Worm (Caenorhabditis elegans): ENCODE measurements around the gene F48G7.8.

Gene F48G7.8

ce11 chrV:631832-632231 is 4.3 kb upstream of the F48G7.8 start:
- TF ChIP-seq cebp-2 (GFP tag; IDR thresholded peaks at IDR 0.05): no peak

- TF ChIP-seq F39B2.1 (GFP tag; IDR thresholded peaks at IDR 0.05) (no peak), madf-10 (tag; optimal IDR thresholded peaks at IDR 0.05) (no peak), nhr-90 (tag; optimal IDR thresholded peaks at IDR 0.05) (no peak), C06A6.2 (GFP tag; conservative IDR thresholded peaks at IDR 0.05) (no peak), F37B4.10 (GFP tag; IDR thresholded peaks at IDR 0.05) (no peak), mes-4 (tag; optimal IDR thresholded peaks at IDR 0.05) (no peak), T26A5.8 (tag; optimal IDR thresholded peaks at IDR 0.05) (no peak), egl-18 (GFP tag; IDR thresholded peaks at IDR 0.05) (no peak), ztf-26 (tag; optimal IDR thresholded peaks at IDR 0.05) (no peak), unc-130 (GFP tag; optimal IDR thresholded peaks at IDR 0.05) (no peak), ceh-27 (GFP tag; optimal IDR thresholded peaks at IDR 0.05) (no peak), B0019.2 (GFP tag; conservative IDR thresholded peaks at IDR 0.05) (no peak), nhr-120 (GFP tag; IDR thresholded peaks at IDR 0.05) (no peak)
Measured at ce11 chrV:628527-628926, 1.0 kb upstream of the F48G7.8 start, which contains the start of gene F48G7.9. Gene F48G7.9 (minus strand): TSS chrV:628627.

DNA sequence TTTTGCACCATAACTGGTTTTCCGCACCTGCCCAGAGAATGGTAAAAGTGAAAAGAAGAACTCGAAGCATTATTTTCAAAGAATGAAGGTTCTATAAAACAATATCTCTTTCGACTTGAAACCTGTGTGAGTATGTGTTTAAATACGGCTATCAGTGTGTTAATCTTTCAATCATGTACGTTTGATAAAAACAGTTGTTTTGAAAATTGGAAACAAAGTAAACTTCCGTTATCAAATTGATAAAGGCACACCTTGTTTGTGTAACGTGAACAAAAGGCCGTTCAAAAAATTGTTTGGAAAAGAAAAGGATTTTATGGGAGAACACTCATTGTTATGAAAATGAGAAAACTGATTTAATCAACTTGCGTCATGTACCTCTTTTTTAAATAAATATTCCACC is 1.2 kb downstream of the F48G7.8 start, which contains the start of gene F48G7.7:
Gene F48G7.7 (minus strand): TSS at position 101 of the 400 bp plus-strand sequence.
- TF ChIP-seq madf-3 (GFP tag; IDR thresholded peaks at IDR 0.05): no peak
- no peak for TF ChIP-seq hrde-1 (tag; optimal IDR thresholded peaks at IDR 0.05; ENCODE audit: borderline replicate concordance)
- no peak for TF ChIP-seq ceh-58 (GFP tag; IDR thresholded peaks at IDR 0.05)
- no peak for TF ChIP-seq F39B2.1 (GFP tag; IDR thresholded peaks at IDR 0.05)
- TF ChIP-seq rcor-1 (GFP tag; IDR thresholded peaks at IDR 0.05): no peak
- TF ChIP-seq him-1 (tag; optimal IDR thresholded peaks at IDR 0.05): no peak
- no peak for TF ChIP-seq nfya-1 (tag; optimal IDR thresholded peaks at IDR 0.05; ENCODE audit: borderline replicate concordance, insufficient read depth)
- no peak for TF ChIP-seq snpc-3.4 (tag; optimal IDR thresholded peaks at IDR 0.05)
- TF ChIP-seq cebp-2 (GFP tag; IDR thresholded peaks at IDR 0.05): no peak
- TF ChIP-seq xnd-1 (tag; optimal IDR thresholded peaks at IDR 0.05): no peak
- no peak for TF ChIP-seq efl-1 (GFP tag; optimal IDR thresholded peaks at IDR 0.05)
- no peak for TF ChIP-seq ama-1 (optimal IDR thresholded peaks at IDR 0.05)
- TF ChIP-seq ama-1 (GFP tag; optimal IDR thresholded peaks at IDR 0.05): no peak
- TF ChIP-seq ceh-100 (GFP tag; IDR thresholded peaks at IDR 0.05): no peak
- no peak for TF ChIP-seq F52B5.7 (tag; optimal IDR thresholded peaks at IDR 0.05)
- no peak for TF ChIP-seq zfh-2 (GFP tag; conservative IDR thresholded peaks at IDR 0.05)
- TF ChIP-seq mel-28 (tag; optimal IDR thresholded peaks at IDR 0.05; ENCODE audit: borderline replicate concordance): no peak
- no peak for TF ChIP-seq ceh-40 (GFP tag; IDR thresholded peaks at IDR 0.05)

ce11 chrV:624922-625321 is 2.6 kb downstream of the F48G7.8 start, which contains the start of gene srt-17:
Gene srt-17 (minus strand): TSS chrV:625022.
- TF ChIP-seq sptf-2 (GFP tag; optimal IDR thresholded peaks at IDR 0.05): no peak
- TF ChIP-seq nhr-120 (GFP tag; IDR thresholded peaks at IDR 0.05): no peak
- no peak for TF ChIP-seq D2030.7 (GFP tag; IDR thresholded peaks at IDR 0.05)
- TF ChIP-seq B0035.1 (tag; optimal IDR thresholded peaks at IDR 0.05): no peak
- no peak for TF ChIP-seq Y56A3A.18 (GFP tag; IDR thresholded peaks at IDR 0.05)
- no peak for TF ChIP-seq snpc-4 (GFP tag; optimal IDR thresholded peaks at IDR 0.05)
- no peak for TF ChIP-seq snpc-4 (tag; optimal IDR thresholded peaks at IDR 0.05)
- TF ChIP-seq fkh-3 (tag; optimal IDR thresholded peaks at IDR 0.05): no peak
